Worm (Caenorhabditis elegans) whole organism, L4 larva: ENCODE measurements around the gene C25E10.11.

Experiments
- F10B5.3 ChIP-seq: sonication (generic microtip); optimal IDR thresholded peaks from 2 replicates; lab custom pipeline; 2016; ENCODE audit warnings: mild to moderate bottlenecking, missing genetic modification characterization, missing compliant biosample characterization
- F44E2.7 ChIP-seq: fragments of 200-800 bp; sonication (Bioruptor generic); IDR thresholded peaks from 2 replicates; pipeline ENCODE4 v2.1.2; 2022; ENCODE audit warnings: missing genetic modification characterization, missing compliant biosample characterization
- T26A8.4 ChIP-seq: fragments of 200-800 bp; sonication (Bioruptor generic); IDR thresholded peaks from 2 replicates; pipeline ENCODE4 v1.3.6; 2022; ENCODE audit warnings: missing genetic modification characterization, missing compliant biosample characterization
- ZK337.2 ChIP-seq: fragments of 200-800 bp; sonication (Bioruptor generic); IDR thresholded peaks from 2 replicates; pipeline ENCODE4 v1.3.6; 2022; ENCODE audit warnings: missing genetic modification reagents, missing genetic modification characterization, missing compliant biosample characterization
- aha-1 ChIP-seq: fragments of 150-350 bp; peaks from one replicate; lab custom pipeline; 2014; ENCODE audit warnings: missing biosample characterization, missing genetic modification characterization
- aly-2 ChIP-seq: sonication (generic microtip); optimal IDR thresholded peaks from 2 replicates; lab custom pipeline; 2018; ENCODE audit warnings: missing biosample characterization, missing genetic modification characterization
- ama-1 ChIP-seq: fragments of 150-350 bp; optimal IDR thresholded peaks from 2 replicates; lab custom pipeline; 2014; ENCODE audit warnings: inconsistent platforms, mixed read lengths
- attf-4 ChIP-seq: sonication (generic microtip); optimal IDR thresholded peaks from 3 replicates; lab custom pipeline; 2017; ENCODE audit warnings: missing biosample characterization, missing genetic modification characterization
- ceh-20 ChIP-seq: fragments of 200-800 bp; sonication (Bioruptor generic); IDR thresholded peaks from 2 replicates; pipeline ENCODE4 v1.3.6; 2022; ENCODE audit warnings: missing genetic modification reagents, missing genetic modification characterization, missing compliant biosample characterization
- ceh-28 ChIP-seq: fragments of 150-350 bp; optimal IDR thresholded peaks from 2 replicates; lab custom pipeline; 2014; ENCODE audit warnings: missing biosample characterization, missing genetic modification reagents, missing genetic modification characterization
- ceh-62 ChIP-seq: sonication (generic microtip); optimal IDR thresholded peaks from 2 replicates; lab custom pipeline; 2017; ENCODE audit warnings: missing biosample characterization, missing genetic modification characterization
- ces-1 ChIP-seq: fragments of 150-350 bp; sonication (generic microtip); optimal IDR thresholded peaks from 4 replicates; lab custom pipeline; 2014; ENCODE audit warnings: missing biosample characterization, missing genetic modification reagents, missing genetic modification characterization
- dmd-6 ChIP-seq: fragments of 200-800 bp; sonication (Bioruptor generic); IDR thresholded peaks from 2 replicates; pipeline ENCODE4 v1.3.6; 2022; ENCODE audit warnings: missing genetic modification reagents, missing genetic modification characterization, missing compliant biosample characterization
- duxl-1 ChIP-seq: sonication (generic microtip); optimal IDR thresholded peaks from 2 replicates; lab custom pipeline; 2016; ENCODE audit warnings: mild to moderate bottlenecking, missing genetic modification characterization, moderate library complexity, missing compliant biosample characterization; ENCODE audit not compliant: poor library complexity
- egl-27 ChIP-seq: sonication (generic microtip); optimal IDR thresholded peaks from 3 replicates; lab custom pipeline; 2017; ENCODE audit warnings: missing biosample characterization, missing genetic modification reagents, missing genetic modification characterization
- fos-1 ChIP-seq: fragments of 150-350 bp; optimal IDR thresholded peaks from 2 replicates; lab custom pipeline; 2014; ENCODE audit warnings: missing biosample characterization, missing genetic modification characterization
- gei-8 ChIP-seq: fragments of 200-800 bp; sonication (Bioruptor generic); optimal IDR thresholded peaks from 2 replicates; lab custom pipeline; 2018; ENCODE audit warnings: mild to moderate bottlenecking, missing genetic modification characterization, missing compliant biosample characterization
- hif-1 ChIP-seq, 2 experiments: sonication (generic microtip); optimal IDR thresholded peaks; 2 replicates each; lab custom pipeline; 2016 to 2017; ENCODE audit warnings: missing compliant biosample characterization in 2 of 2, missing genetic modification characterization in 2 of 2, missing genetic modification reagents in 2 of 2, missing genotype in 2 of 2, mild to moderate bottlenecking in 1 of 2
- hlh-11 ChIP-seq: fragments of 200-800 bp; sonication (Bioruptor generic); optimal IDR thresholded peaks from 2 replicates; lab custom pipeline; 2018; ENCODE audit warnings: mild to moderate bottlenecking, missing genetic modification characterization, missing compliant biosample characterization
- hlh-30 ChIP-seq: sonication (generic microtip); optimal IDR thresholded peaks from 2 replicates; lab custom pipeline; 2017; ENCODE audit warnings: antibody characterized with exemption, mild to moderate bottlenecking, missing genetic modification characterization, missing compliant biosample characterization; ENCODE audit not compliant: insufficient read depth
- hmg-1.1 ChIP-seq: fragments of 200-800 bp; sonication (Bioruptor generic); IDR thresholded peaks from 2 replicates; pipeline ENCODE4 v1.3.6; 2022; ENCODE audit warnings: missing genetic modification reagents, missing genetic modification characterization, missing compliant biosample characterization
- jun-1 ChIP-seq: fragments of 150-350 bp; optimal IDR thresholded peaks from 2 replicates; lab custom pipeline; 2014; ENCODE audit warnings: missing biosample characterization, missing genetic modification reagents, missing genetic modification characterization
- lim-7 ChIP-seq: fragments of 200-800 bp; sonication (Bioruptor generic); IDR thresholded peaks from 2 replicates; pipeline ENCODE4 v1.3.6; 2022; ENCODE audit warnings: missing genetic modification characterization, missing compliant biosample characterization
- lin-15B ChIP-seq: fragments of 150-350 bp; sonication (generic microtip); optimal IDR thresholded peaks from 3 replicates; lab custom pipeline; 2014; ENCODE audit warnings: missing biosample characterization, missing genetic modification characterization
- lin-38 ChIP-seq: fragments of 200-800 bp; sonication (Bioruptor generic); IDR thresholded peaks from 2 replicates; pipeline ENCODE4 v1.3.6; 2022; ENCODE audit warnings: missing genetic modification reagents, missing genetic modification characterization, missing compliant biosample characterization
- lir-3 ChIP-seq: sonication (generic microtip); optimal IDR thresholded peaks from 2 replicates; lab custom pipeline; 2016; ENCODE audit warnings: mild to moderate bottlenecking, missing genetic modification characterization, missing compliant biosample characterization
- lsy-2 ChIP-seq, 2 experiments: fragments of 150-350 bp in 1 of 2; sonication (generic microtip) in 1 of 2; optimal IDR thresholded peaks; 2 replicates each; lab custom pipeline; 2014 to 2017; ENCODE audit warnings: missing biosample characterization in 2 of 2, missing genetic modification characterization in 2 of 2
- mdl-1 ChIP-seq, 2 experiments: fragments of 150-350 bp in 1 of 2; sonication (generic microtip) in 1 of 2; optimal IDR thresholded peaks; 2 replicates each; lab custom pipeline; 2014 to 2017; ENCODE audit warnings: missing biosample characterization in 2 of 2, missing genetic modification characterization in 2 of 2
- mdt-29 ChIP-seq: fragments of 200-800 bp; sonication (Bioruptor generic); IDR thresholded peaks from 2 replicates; pipeline ENCODE4 v1.3.6; 2022; ENCODE audit warnings: missing genetic modification reagents, missing genetic modification characterization, missing compliant biosample characterization
- mep-1 ChIP-seq: fragments of 150-350 bp; sonication (generic microtip); optimal IDR thresholded peaks from 3 replicates; lab custom pipeline; 2014; ENCODE audit warnings: missing biosample characterization, missing genetic modification characterization
- mes-2 ChIP-seq: sonication (generic microtip); optimal IDR thresholded peaks from 2 replicates; lab custom pipeline; 2016; ENCODE audit warnings: missing genotype, mild to moderate bottlenecking, missing genetic modification characterization, missing compliant biosample characterization; ENCODE audit not compliant: poor library complexity, severe bottlenecking
- mxl-3 ChIP-seq: fragments of 200-800 bp; sonication (Bioruptor generic); optimal IDR thresholded peaks from 2 replicates; lab custom pipeline; 2018; ENCODE audit warnings: mild to moderate bottlenecking, missing genetic modification characterization, missing compliant biosample characterization
- nhr-10 ChIP-seq: fragments of 150-350 bp; optimal IDR thresholded peaks from 2 replicates; lab custom pipeline; 2014; ENCODE audit warnings: missing biosample characterization, missing genetic modification characterization
- nhr-102 ChIP-seq: sonication (generic microtip); optimal IDR thresholded peaks from 2 replicates; lab custom pipeline; 2016; ENCODE audit warnings: mild to moderate bottlenecking, missing genetic modification characterization, moderate library complexity, missing compliant biosample characterization
- nhr-111 ChIP-seq: fragments of 200-800 bp; sonication (Bioruptor generic); optimal IDR thresholded peaks from 2 replicates; lab custom pipeline; 2018; ENCODE audit warnings: mild to moderate bottlenecking, missing genetic modification characterization, missing compliant biosample characterization
- nhr-237 ChIP-seq: sonication (generic microtip); optimal IDR thresholded peaks from 2 replicates; lab custom pipeline; 2017; ENCODE audit warnings: missing biosample characterization, missing genetic modification characterization
- nhr-28 ChIP-seq: fragments of 150-350 bp; optimal IDR thresholded peaks from 2 replicates; lab custom pipeline; 2014; ENCODE audit warnings: missing biosample characterization, missing genetic modification characterization
- nhr-41 ChIP-seq: fragments of 200-800 bp; sonication (Bioruptor generic); IDR thresholded peaks from 2 replicates; pipeline ENCODE4 v1.3.6; 2022; ENCODE audit warnings: missing genetic modification reagents, missing genetic modification characterization, missing compliant biosample characterization
- nhr-42 ChIP-seq: fragments of 200-800 bp; sonication (Bioruptor generic); IDR thresholded peaks from 2 replicates; pipeline ENCODE4 v1.3.6; 2022; ENCODE audit warnings: missing genetic modification characterization, missing compliant biosample characterization
- nhr-48 ChIP-seq: sonication (generic microtip); optimal IDR thresholded peaks from 2 replicates; lab custom pipeline; 2016; ENCODE audit warnings: mild to moderate bottlenecking, missing genetic modification characterization, missing compliant biosample characterization
- nhr-6 ChIP-seq: fragments of 150-350 bp; optimal IDR thresholded peaks from 2 replicates; lab custom pipeline; 2014; ENCODE audit warnings: missing biosample characterization, missing genetic modification characterization
- php-3 ChIP-seq: fragments of 200-800 bp; sonication (Bioruptor generic); IDR thresholded peaks from 2 replicates; pipeline ENCODE4 v1.3.6; 2022; ENCODE audit warnings: missing genetic modification reagents, missing genetic modification characterization, missing compliant biosample characterization
- snpc-1.2 ChIP-seq: fragments of 200-800 bp; sonication (Bioruptor generic); IDR thresholded peaks from 2 replicates; pipeline ENCODE4 v1.3.6; 2022; ENCODE audit warnings: missing genetic modification reagents, missing genetic modification characterization, missing compliant biosample characterization
- tag-97 ChIP-seq: fragments of 200-800 bp; sonication (Bioruptor generic); IDR thresholded peaks from 2 replicates; pipeline ENCODE4 v1.3.6; 2022; ENCODE audit warnings: missing genetic modification characterization, missing compliant biosample characterization
- tra-1 ChIP-seq: fragments of 200-800 bp; sonication (Bioruptor generic); IDR thresholded peaks from 2 replicates; pipeline ENCODE4 v1.3.6; 2022; ENCODE audit warnings: missing genetic modification reagents, missing genetic modification characterization, missing compliant biosample characterization
- vab-7 ChIP-seq: fragments of 200-800 bp; sonication (Bioruptor generic); IDR thresholded peaks from 2 replicates; pipeline ENCODE4 v1.3.6; 2022; ENCODE audit warnings: missing genetic modification reagents, missing genetic modification characterization, missing compliant biosample characterization
- zfp-2 ChIP-seq: sonication (generic microtip); optimal IDR thresholded peaks from 2 replicates; lab custom pipeline; 2016; ENCODE audit warnings: mild to moderate bottlenecking, missing genetic modification characterization, missing compliant biosample characterization
- zfp-3 ChIP-seq: fragments of 200-800 bp; sonication (Bioruptor generic); conservative IDR thresholded peaks from 2 replicates; pipeline ENCODE4 v1.3.6; 2022; ENCODE audit warnings: missing genetic modification reagents, missing genetic modification characterization, missing compliant biosample characterization
- zip-11 ChIP-seq: fragments of 200-800 bp; sonication (Bioruptor generic); IDR thresholded peaks from 2 replicates; pipeline ENCODE4 v1.3.6; 2022; ENCODE audit warnings: missing genetic modification characterization, missing compliant biosample characterization

The C25E10.11 gene

ce11 chrV:9098280-9098973, 39.9 kb upstream of the C25E10.11 start, which contains the start of gene F21C10.9:
Gene F21C10.9 (minus strand): TSS chrV:9098696.
- TF ChIP-seq nhr-6 (tag; lab: Kevin White, UChicago) (no peak), hlh-30 (tag; lab: Kevin White, UChicago) (peak; percentile 51), dmd-6 (GFP tag; lab: Robert Waterston, UW) (peak; percentile 12; the same call in 1 of the 2 replicates), nhr-28 (peak; percentile 94)

DNA sequence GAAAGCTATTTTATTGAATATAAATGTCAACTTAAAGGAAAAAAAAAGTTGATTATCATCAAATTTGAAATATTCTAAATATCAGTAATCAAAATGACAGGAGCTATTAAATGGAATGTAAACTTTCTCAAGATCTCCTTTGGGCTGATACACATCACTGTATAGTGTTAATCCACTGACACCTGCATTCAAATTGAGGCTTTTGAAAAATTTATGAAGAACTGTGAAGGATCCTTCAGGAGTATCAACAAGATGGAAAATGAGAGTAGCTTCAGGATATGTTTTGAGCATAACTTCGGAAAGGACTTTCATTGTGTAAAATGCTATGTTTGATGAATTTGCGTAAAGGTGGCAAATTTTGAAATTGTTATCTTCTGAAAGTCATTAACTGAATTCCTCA, 38.7 kb upstream of the C25E10.11 start:
- TF ChIP-seq aha-1 (tag; lab: Kevin White, UChicago), result peak; percentile 24
- peak; percentile 63; the same call in 1 of the 2 replicates for TF ChIP-seq zfp-3 (GFP tag; lab: Robert Waterston, UW)
- peak; percentile 0 for TF ChIP-seq mep-1 (tag; lab: Kevin White, UChicago)
- TF ChIP-seq hlh-11 (tag; lab: Kevin White, UChicago), result no peak
- no peak for TF ChIP-seq nhr-41 (GFP tag; lab: Robert Waterston, UW)
- no peak for TF ChIP-seq lim-7
- no peak for TF ChIP-seq ceh-62
- TF ChIP-seq ceh-20 (GFP tag; lab: Robert Waterston, UW), result no peak
- no peak for TF ChIP-seq snpc-1.2
- no peak for TF ChIP-seq ceh-28 (tag; lab: Kevin White, UChicago)
- no peak for TF ChIP-seq dmd-6 (GFP tag; lab: Robert Waterston, UW)
- no peak for TF ChIP-seq duxl-1
- no peak for TF ChIP-seq ces-1
- TF ChIP-seq nhr-48, result no peak
- no peak for TF ChIP-seq mes-2 (tag; lab: Kevin White, UChicago)
- TF ChIP-seq F44E2.7 (GFP tag; lab: Robert Waterston, UW), result no peak
- no peak for TF ChIP-seq jun-1
- no peak for TF ChIP-seq attf-4 (tag; lab: Kevin White, UChicago)
- no peak for TF ChIP-seq tag-97
- no peak for TF ChIP-seq mxl-3 (GFP tag; lab: Kevin White, UChicago)
- TF ChIP-seq mdl-1 (tag; optimal IDR thresholded peaks at IDR 0.05; lab: Kevin White, UChicago), result no peak
- TF ChIP-seq lin-15B (tag; lab: Kevin White, UChicago), result no peak
- peak; percentile 18; the same call in 1 of the 2 replicates for TF ChIP-seq T26A8.4 (GFP tag; lab: Robert Waterston, UW)
- TF ChIP-seq hmg-1.1 (GFP tag; lab: Robert Waterston, UW), result no peak
- TF ChIP-seq nhr-237 (tag; lab: Kevin White, UChicago), result no peak
- no peak for TF ChIP-seq F10B5.3
- TF ChIP-seq mdt-29 (GFP tag; lab: Robert Waterston, UW), result no peak; the same call in 1 of the 2 replicates
- no peak for TF ChIP-seq zip-11 (GFP tag; lab: Robert Waterston, UW)
- no peak for TF ChIP-seq gei-8 (GFP tag; lab: Kevin White, UChicago)
- TF ChIP-seq aly-2 (tag; lab: Kevin White, UChicago), result no peak
- TF ChIP-seq nhr-42, result no peak
- TF ChIP-seq egl-27 (tag; lab: Kevin White, UChicago), result no peak
- TF ChIP-seq nhr-10, result no peak
- TF ChIP-seq ZK337.2 (GFP tag; lab: Robert Waterston, UW), result no peak
- TF ChIP-seq vab-7, result no peak
- TF ChIP-seq hif-1 (tag; optimal IDR thresholded peaks at IDR 0.05; lab: Kevin White, UChicago), result no peak
- TF ChIP-seq ama-1 (lab: Kevin White, UChicago), result peak; percentile 17
- TF ChIP-seq lsy-2 (tag; optimal IDR thresholded peaks at IDR 0.05; lab: Kevin White, UChicago), result no peak
- TF ChIP-seq tra-1, result no peak
- no peak for TF ChIP-seq fos-1 (tag; lab: Kevin White, UChicago)
- TF ChIP-seq php-3 (GFP tag; lab: Robert Waterston, UW), result peak; percentile 17; the same call in 1 of the 2 replicates
- TF ChIP-seq nhr-111 (GFP tag; lab: Kevin White, UChicago), result no peak
- TF ChIP-seq lin-38 (GFP tag; lab: Robert Waterston, UW), result peak; percentile 39; the same call in 1 of the 2 replicates
- no peak for TF ChIP-seq zfp-2
- no peak for TF ChIP-seq lir-3 (tag; lab: Kevin White, UChicago)
- no peak for TF ChIP-seq nhr-102 (tag; lab: Kevin White, UChicago)
